Worm (Caenorhabditis elegans): Measurements from ENCODE around the gene F12A10.8.

Gene F12A10.8

DNA sequence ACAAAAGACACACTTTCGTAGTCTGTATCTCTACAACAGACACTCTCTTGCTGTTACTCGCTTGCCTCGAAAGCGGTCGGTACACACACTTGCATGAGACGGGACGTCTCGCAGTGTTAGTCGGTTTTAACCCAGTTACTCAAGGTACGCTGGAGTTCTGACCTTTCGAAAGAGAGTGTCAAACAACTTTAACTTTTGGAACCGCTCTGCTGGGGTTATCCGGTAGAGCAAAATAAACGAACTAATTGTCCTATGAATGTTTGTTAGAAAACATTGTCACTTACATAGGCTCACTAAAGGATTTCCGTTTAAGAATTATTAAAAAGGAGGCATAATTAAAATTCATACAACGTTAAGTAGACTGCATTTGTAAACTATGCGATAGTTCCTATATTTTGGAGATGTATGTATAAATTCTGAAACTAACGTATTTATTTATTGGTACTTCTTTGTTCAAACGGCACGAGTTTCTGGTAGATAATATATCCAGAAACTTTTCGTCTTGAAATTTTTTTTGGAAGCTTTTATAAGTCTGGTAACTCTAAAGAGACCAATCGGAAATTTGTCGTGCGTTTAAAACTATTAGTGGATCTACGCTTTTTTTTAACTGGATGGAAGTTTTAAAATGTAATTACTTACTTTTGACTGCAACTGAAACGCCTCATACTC lies 42.7 kb upstream of the F12A10.8 start:
- TF ChIP-seq ama-1 (optimal IDR thresholded peaks at IDR 0.05) (peak; percentile 100), dpl-1 (GFP tag; optimal IDR thresholded peaks at IDR 0.05) (peak; percentile 80 to 85 (median 83)), lin-13 (GFP tag; optimal IDR thresholded peaks at IDR 0.05) (peak; percentile 96), ceh-82 (tag; optimal IDR thresholded peaks at IDR 0.05) (peak; percentile 96 to 97 (median 97)), xbp-1 (tag; optimal IDR thresholded peaks at IDR 0.05) (peak; percentile 98), nhr-11 (tag; optimal IDR thresholded peaks at IDR 0.05) (peak; percentile 96), skn-1 (tag; optimal IDR thresholded peaks at IDR 0.05) (peak; percentile 90), nhr-237 (tag; optimal IDR thresholded peaks at IDR 0.05) (peak; percentile 91), ztf-4 (tag; optimal IDR thresholded peaks at IDR 0.05) (peak; percentile 99), egl-13 (tag; optimal IDR thresholded peaks at IDR 0.05) (peak; percentile 98), ceh-63 (GFP tag; optimal IDR thresholded peaks at IDR 0.05) (peak; percentile 95), nhr-20 (tag; optimal IDR thresholded peaks at IDR 0.05) (peak; percentile 100), nhr-76 (tag; optimal IDR thresholded peaks at IDR 0.05) (peak; percentile 98), vab-15 (tag; optimal IDR thresholded peaks at IDR 0.05) (peak; percentile 87), fos-1 (tag; optimal IDR thresholded peaks at IDR 0.05) (peak; percentile 97), unc-98 (GFP tag; IDR thresholded peaks at IDR 0.05) (peak; percentile 79), unc-130 (tag; optimal IDR thresholded peaks at IDR 0.05) (peak; percentile 98), snpc-4 (tag; optimal IDR thresholded peaks at IDR 0.05) (peak; percentile 100), lir-3 (tag; optimal IDR thresholded peaks at IDR 0.05; ENCODE audit: poor library complexity) (peak; percentile 92), rnt-1 (tag; optimal IDR thresholded peaks at IDR 0.05) (peak; percentile 98), lsy-2 (tag; optimal IDR thresholded peaks at IDR 0.05) (peak; percentile 96), irx-1 (tag; optimal IDR thresholded peaks at IDR 0.05) (peak; percentile 99), lin-35 (GFP tag; optimal IDR thresholded peaks at IDR 0.05) (peak; percentile 86 to 94), elt-2 (tag; optimal IDR thresholded peaks at IDR 0.05) (peak; percentile 100), lin-15B (tag; optimal IDR thresholded peaks at IDR 0.05) (peak; percentile 60), sox-4 (tag; optimal IDR thresholded peaks at IDR 0.05) (peak; percentile 98), ceh-88 (GFP tag; IDR thresholded peaks at IDR 0.05) (peak; percentile 98), pqm-1 (tag; optimal IDR thresholded peaks at IDR 0.05) (peak; percentile 91), hlh-17 (GFP tag; optimal IDR thresholded peaks at IDR 0.05; ENCODE audit: borderline replicate concordance) (peak; percentile 92), ceh-8 (GFP tag; optimal IDR thresholded peaks at IDR 0.05) (peak; percentile 98), pag-3 (tag; optimal IDR thresholded peaks at IDR 0.05; ENCODE audit: borderline replicate concordance, insufficient read depth) (peak; percentile 79), Y116A8C.19 (tag; optimal IDR thresholded peaks at IDR 0.05; ENCODE audit: borderline replicate concordance) (peak; percentile 69), C16A3.4 (tag; optimal IDR thresholded peaks at IDR 0.05) (peak; percentile 99), dsc-1 (tag; optimal IDR thresholded peaks at IDR 0.05) (peak; percentile 99), unc-86 (tag; optimal IDR thresholded peaks at IDR 0.05) (peak; percentile 98), F16B12.6 (tag; optimal IDR thresholded peaks at IDR 0.05) (peak; percentile 60), tbx-2 (tag; optimal IDR thresholded peaks at IDR 0.05) (peak; percentile 100), nhr-84 (tag; optimal IDR thresholded peaks at IDR 0.05) (peak; percentile 78), swsn-7 (tag; optimal IDR thresholded peaks at IDR 0.05) (peak; percentile 100), mep-1 (tag; optimal IDR thresholded peaks at IDR 0.05) (peak; percentile 97), ztf-11 (tag; optimal IDR thresholded peaks at IDR 0.05) (peak in 1 of 2 experiments; percentile 93), aly-2 (tag; optimal IDR thresholded peaks at IDR 0.05) (peak; percentile 99), nhr-12 (tag; optimal IDR thresholded peaks at IDR 0.05) (peak; percentile 68), pax-3 (tag; optimal IDR thresholded peaks at IDR 0.05) (peak; percentile 98), snu-23 (GFP tag; optimal IDR thresholded peaks at IDR 0.05) (peak; percentile 100), lin-39 (tag; optimal IDR thresholded peaks at IDR 0.05) (peak; percentile 96), fkh-8 (tag; optimal IDR thresholded peaks at IDR 0.05) (peak; percentile 98), nhr-77 (tag; optimal IDR thresholded peaks at IDR 0.05) (peak; percentile 99), nhr-19 (GFP tag; conservative IDR thresholded peaks at IDR 0.05) (peak; percentile 99), egl-27 (tag; optimal IDR thresholded peaks at IDR 0.05) (peak; percentile 92 to 93), aha-1 (tag; optimal IDR thresholded peaks at IDR 0.05) (peak; percentile 62), ces-1 (GFP tag; optimal IDR thresholded peaks at IDR 0.05) (peak; percentile 92)
